Fruit fly (Drosophila melanogaster) whole organism, larva: ENCODE measurements around the gene Tgi.
A peak's percentile ranks its signal among the peaks of the same experiment; 100 is the strongest.

Source experiments
- noc ChIP-seq: fragments of 200-800 bp; sonication (Bioruptor generic); optimal IDR thresholded peaks from 3 replicates; lab custom pipeline; 2019; ENCODE audit warnings: missing biosample characterization, mild to moderate bottlenecking, missing genetic modification characterization, moderate library complexity

The Tgi gene

DNA sequence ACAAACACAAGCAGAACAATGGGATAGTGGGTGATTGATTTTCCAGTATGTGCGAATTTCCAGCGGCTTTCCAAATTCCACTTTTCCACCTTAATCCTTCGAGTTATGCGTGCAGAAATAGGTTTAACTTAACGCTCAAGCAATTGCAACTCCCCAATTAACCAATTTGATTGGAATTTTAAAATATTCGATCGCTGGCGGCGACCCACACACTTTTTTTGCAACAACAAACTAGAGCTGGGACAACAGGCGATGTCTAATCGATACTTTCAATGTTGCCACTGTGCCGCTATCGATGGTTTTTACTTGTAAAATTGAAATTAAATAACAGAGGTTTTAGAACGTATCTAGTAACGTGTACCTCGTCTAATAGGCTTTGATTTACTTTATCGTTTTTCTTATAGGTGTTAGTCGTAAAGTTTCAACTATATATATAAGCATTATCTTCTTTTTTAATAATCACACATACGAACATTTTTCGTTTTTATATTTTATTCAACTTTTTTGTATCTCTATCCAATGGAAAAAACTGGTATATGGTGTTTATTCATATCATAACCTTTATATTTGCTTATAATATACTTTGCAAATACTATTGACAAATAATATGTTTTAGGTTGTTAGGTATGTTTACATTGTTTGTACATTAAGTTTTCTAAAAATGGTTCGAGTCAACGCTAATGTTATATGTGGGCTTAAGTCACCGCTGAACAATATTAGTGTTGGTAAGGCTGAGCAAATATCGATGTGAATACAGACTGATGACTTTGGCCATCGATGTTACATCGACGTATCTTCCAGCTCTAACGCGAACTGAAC is at the start of gene Tgi, which contains the start of gene Abp1:
TSS of gene Tgi (plus strand) at position 757 of the 819 bp plus-strand sequence.
TSS of gene Abp1 (minus strand) at position 240 of the 819 bp plus-strand sequence.
- TF ChIP-seq noc: no peak

- TF ChIP-seq noc: no peak
Measured at dm6 chr3L:13437036-13437435, 49.6 kb upstream of the Tgi start, which contains the start of gene CG10154. Gene CG10154, minus strand, starts transcription at chr3L:13437136.

DNA sequence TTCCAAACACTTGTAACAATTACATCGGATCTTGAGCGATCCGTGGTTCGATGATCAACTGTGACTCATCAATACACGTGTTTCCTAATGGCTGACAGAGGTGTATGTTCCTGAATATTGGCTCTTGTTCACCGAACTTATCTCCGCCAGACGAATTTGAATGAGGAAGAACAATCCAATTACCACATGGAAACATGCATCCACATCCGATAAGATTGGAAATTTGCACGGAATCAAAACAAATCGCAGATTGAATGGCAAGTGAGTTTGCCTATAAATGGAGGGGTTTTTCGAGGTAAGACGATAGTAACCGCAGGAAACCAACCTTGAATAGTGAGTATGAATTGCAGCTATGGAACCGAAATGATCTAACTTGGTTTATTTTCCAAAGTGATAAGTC is 48.9 kb upstream of the Tgi start, which contains the start of gene CG10725:
TSS of gene CG10725 (plus strand) at position 301 of the 400 bp plus-strand sequence.
- no peak for TF ChIP-seq noc

dm6 chr3L:13440370-13440960 is 46.1 kb upstream of the Tgi start, which contains the start of the genes CG10140 and CG14109:
Gene CG10140, minus strand, starts transcription at chr3L:13440470.
Gene CG14109, plus strand, starts transcription at chr3L:13440910.
- no peak for TF ChIP-seq noc

DNA sequence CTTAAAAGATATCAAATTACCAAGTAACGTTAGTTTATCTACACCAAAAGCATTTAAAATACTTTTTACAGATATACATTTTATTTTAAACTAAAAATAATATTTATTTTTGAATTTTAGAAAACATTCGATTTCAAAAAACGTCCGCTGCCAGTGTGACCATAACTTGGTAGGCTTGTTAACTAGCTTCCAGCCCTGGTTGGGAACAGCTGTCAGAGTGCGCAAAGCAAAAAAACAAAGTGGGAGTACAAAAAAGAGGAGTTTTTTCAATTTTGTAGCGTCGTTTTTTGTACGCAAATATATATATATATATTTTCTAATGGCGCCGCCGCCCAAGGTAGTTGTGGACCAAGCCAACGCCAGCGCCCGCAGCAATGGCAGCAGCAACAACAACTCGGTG is 44.2 kb upstream of the Tgi start, which contains the start of gene cmb:
TSS of gene cmb (plus strand) at position 195 of the 400 bp plus-strand sequence.
- TF ChIP-seq noc: no peak

DNA sequence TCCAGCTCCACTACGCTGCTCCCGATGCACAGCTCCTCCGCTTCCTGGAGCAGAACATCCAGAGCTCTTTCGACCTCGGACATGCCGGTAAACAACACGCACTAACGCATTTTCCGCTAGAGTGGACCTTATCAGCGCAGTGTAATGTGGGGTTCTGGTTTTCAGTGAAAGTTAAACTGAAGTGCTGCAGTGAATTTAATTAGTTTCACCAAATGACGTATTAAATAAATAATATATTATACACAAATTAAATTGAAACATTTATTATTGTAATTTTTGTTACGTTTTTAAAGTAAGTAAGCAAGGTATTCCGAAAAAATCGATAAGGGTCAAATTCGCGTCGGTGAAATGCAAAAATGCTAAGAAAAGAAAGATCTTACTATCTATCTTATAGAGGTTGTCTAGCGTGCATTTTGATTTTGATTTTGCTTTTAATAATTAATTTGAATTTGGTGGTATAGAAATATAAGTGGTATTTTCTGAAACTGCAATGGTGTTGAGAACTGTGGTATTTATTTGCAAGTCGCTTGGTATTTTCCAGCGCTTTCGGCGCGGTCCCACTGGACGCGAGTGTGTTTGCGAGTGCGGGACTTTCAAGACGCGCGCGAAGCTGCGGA is 36.3 kb upstream of the Tgi start, which contains the start of the genes JMJD7 and CG10738:
TSS of gene JMJD7 (minus strand) at position 107 of the 617 bp plus-strand sequence.
TSS of gene CG10738 (plus strand) at position 594 of the 617 bp plus-strand sequence.
- TF ChIP-seq noc: no peak

dm6 chr3L:13451562-13451961 is 35.0 kb upstream of the Tgi start:
- peak; percentile 8 for TF ChIP-seq noc

dm6 chr3L:13452281-13452680 is 34.3 kb upstream of the Tgi start:
- TF ChIP-seq noc: no peak

- peak; percentile 57 for TF ChIP-seq noc
Measured at dm6 chr3L:13454755-13455154, 31.8 kb upstream of the Tgi start.

DNA sequence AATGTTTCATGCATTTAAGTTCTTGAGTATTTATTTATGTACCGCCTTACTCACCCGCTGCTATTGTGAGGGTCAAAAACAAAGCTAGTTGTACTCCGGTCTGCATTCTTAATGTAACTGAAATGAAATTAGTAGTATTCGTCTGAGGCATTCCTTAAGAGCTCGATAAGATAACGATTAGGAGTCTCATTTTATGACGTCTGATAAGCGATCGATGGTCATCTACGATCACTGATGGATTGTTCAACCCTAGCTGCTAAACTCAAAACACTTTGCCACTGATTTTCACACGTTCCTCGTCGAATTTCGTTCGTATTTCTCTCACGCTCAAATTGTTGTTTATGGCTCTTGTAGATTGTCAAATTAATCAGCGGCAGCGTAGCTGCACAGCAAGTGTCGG is 29.5 kb upstream of the Tgi start, which contains the start of gene CG10116:
TSS of gene CG10116 (minus strand) at position 106 of the 400 bp plus-strand sequence.
- TF ChIP-seq noc: no peak

DNA sequence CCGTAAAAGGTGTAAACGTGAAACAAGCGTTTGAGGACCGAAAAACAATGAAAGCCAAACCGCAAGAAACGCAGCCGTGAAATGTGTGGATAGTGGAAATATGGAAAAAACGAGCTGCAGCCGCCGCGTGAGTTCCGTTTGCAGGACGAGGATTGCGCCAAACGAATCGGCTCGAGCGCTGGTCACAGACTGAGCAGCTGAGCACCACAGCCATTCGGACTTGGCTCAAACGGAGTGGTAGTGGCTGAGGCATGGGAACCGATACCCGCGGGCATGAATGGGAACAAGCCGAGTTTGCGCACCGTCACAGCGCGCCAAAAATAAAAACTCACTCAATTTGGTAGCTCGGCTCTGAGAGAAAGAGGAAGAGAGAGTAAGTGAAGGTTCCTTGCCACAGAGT is 12.0 kb upstream of the Tgi start, which contains the start of gene CG10089:
TSS of gene CG10089 (minus strand) at position 181 of the 400 bp plus-strand sequence.
- no peak for TF ChIP-seq noc

DNA sequence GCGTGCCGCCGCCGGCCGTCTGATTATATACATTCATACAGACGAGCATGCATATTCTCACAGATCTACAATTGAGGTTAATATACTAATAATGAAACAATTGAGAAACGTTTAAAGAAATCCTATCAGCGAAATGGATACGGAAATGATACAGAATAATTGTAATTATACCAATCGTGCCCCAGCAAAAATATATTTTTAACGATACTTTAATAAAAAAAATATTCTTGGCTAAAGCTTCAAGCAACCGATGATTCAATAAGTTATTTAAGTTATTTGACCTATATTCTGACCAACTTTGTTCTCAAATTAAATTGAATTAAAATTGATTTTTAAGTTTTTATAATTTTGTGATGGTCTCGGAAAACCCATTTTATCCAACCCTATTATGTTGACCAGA is 10.5 kb upstream of the Tgi start:
- TF ChIP-seq noc: no peak

DNA sequence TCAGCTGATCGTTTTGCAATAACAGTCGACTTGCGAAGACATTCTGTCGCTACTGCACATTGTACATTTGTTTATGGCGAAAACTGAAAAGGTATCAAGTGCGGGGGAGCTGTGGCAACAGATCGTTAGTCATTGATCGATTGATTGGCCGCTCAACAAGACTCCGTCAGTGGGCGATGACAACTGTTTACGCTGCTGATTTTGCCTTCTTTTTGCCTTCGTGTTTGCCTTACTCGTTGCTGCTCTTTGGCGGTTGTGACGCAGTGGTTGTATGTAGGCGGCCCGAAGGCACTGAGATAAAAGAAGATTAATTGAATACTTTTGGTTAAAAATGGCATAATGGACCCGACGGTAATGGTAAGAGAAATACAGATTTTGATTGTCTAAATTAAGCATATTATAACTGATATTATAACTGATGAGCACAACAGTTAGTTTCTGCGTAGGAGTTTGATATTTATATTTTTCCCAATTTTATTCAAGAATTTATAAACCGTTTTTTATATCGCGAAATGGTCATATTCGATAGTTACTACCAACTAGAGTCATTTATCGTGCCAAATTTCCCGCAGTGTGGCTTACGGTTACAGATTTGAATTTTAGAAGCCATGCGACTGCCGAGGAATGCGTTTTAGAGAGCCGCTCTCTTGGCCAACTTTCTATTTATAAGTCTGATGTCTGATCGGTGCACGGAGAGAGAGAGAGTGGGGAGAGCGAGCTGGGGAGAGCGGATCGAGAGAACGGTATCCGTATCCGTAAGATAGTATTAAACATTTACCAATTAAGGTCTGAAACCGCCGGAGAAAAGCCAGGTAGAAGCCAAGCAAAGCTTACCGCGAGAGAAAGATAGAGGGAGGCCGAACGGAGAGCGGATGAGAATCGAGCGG is 9.8 kb upstream of the Tgi start:
- peak; percentile 98 for TF ChIP-seq noc

dm6 chr3L:13477453-13478184 is 9.0 kb upstream of the Tgi start, which contains the start of gene stv:
Gene stv, plus strand, starts transcription at chr3L:13477541.
- peak; percentile 29 for TF ChIP-seq noc
